Worm (Caenorhabditis elegans): ENCODE results near the gene fbxa-135.

ce11 chrV:15376223-15376622, 25.8 kb upstream of the fbxa-135 start, which contains the start of gene srh-52:
- TF ChIP-seq scrt-1 (GFP tag; IDR thresholded peaks at IDR 0.05) = no peak
- TF ChIP-seq aly-1 (tag; optimal IDR thresholded peaks at IDR 0.05) = no peak
- TF ChIP-seq ama-1 (optimal IDR thresholded peaks at IDR 0.05) = no peak
- no peak for TF ChIP-seq B0310.2 (tag; optimal IDR thresholded peaks at IDR 0.05)
- TF ChIP-seq ets-7 (tag; optimal IDR thresholded peaks at IDR 0.05) = no peak
- no peak for TF ChIP-seq pes-1 (GFP tag; IDR thresholded peaks at IDR 0.05)
- TF ChIP-seq flt-1 (GFP tag; IDR thresholded peaks at IDR 0.05) = no peak
- TF ChIP-seq sea-1 (GFP tag; conservative IDR thresholded peaks at IDR 0.05) = no peak

Data from whole organism, early embryonic.